Fruit fly (Drosophila melanogaster): ENCODE measurements around the gene CG9702.
A peak's percentile ranks its signal among the peaks of the same experiment; 100 is the strongest.

DNA sequence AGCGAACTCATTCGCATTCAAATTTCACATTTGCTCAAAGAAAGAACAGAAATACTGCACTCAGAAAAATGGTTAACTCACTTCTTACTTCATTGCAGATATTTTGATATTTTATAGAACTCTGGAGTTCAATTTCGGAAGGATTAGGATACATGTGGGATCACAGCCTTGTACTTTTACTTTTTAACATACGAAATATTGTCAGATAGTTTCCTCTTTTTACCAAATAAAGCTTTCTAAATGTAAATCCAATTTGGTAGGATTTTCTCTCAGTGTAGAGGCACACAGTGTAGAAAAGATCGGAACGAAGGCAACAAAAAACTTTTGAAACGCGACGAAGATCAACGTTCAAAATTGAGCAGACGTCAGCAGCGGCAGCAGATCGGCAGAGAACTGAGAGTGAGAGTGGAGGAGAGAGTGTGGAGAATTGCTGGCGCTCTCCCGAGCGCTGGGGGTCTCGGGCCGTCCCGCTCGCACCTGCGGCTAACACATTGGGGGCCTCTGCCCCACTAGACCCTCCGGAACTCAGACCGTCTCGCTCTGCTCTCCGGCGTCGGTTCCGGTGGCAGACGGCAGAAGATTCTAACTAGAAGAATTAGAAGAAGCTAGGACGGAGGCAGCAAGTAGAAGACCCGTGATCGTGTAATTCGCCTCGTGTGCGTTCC, 47.1 kb upstream of the CG9702 start, which contains the start of gene tmod:
- TF ChIP-seq h (GFP tag; optimal IDR thresholded peaks at IDR 0.05) = peak; percentile 55
- TF ChIP-seq dl (GFP tag; optimal IDR thresholded peaks at IDR 0.05; ENCODE audit: insufficient read depth in 1 of 2, partially characterized antibody in 2 of 2) = peak in 1 of 2 experiments; percentile 38
- TF ChIP-seq lola (GFP tag; optimal IDR thresholded peaks at IDR 0.05) = no peak
- no peak for TF ChIP-seq Vsx2 (GFP tag; optimal IDR thresholded peaks at IDR 0.05; ENCODE audit: partially characterized antibody)
- peak; percentile 4 for TF ChIP-seq OdsH (GFP tag; optimal IDR thresholded peaks at IDR 0.05)
- TF ChIP-seq HLH106 (tag; optimal IDR thresholded peaks at IDR 0.05) = peak; percentile 28
- TF ChIP-seq Hr83 (GFP tag; optimal IDR thresholded peaks at IDR 0.05; ENCODE audit: poor library complexity, severe bottlenecking) = no peak
- TF ChIP-seq pan (optimal IDR thresholded peaks at IDR 0.05) = no peak
- TF ChIP-seq Hr78 (GFP tag; optimal IDR thresholded peaks at IDR 0.05) = no peak
- no peak for TF ChIP-seq Sp1 (GFP tag; optimal IDR thresholded peaks at IDR 0.05)
- TF ChIP-seq dmrt93B (GFP tag; optimal IDR thresholded peaks at IDR 0.05) = no peak
- TF ChIP-seq CG9705 (GFP tag; optimal IDR thresholded peaks at IDR 0.05) = no peak
